Worm (Caenorhabditis elegans) whole organism, L4 larva: ENCODE results near the gene srz-62.

ENCODE experiments used
- Y105C5A.15 ChIP-seq: fragments of 200-800 bp; sonication (Bioruptor generic); IDR thresholded peaks from 2 replicates; pipeline ENCODE4 v1.3.6; 2022; ENCODE audit warnings: missing genetic modification characterization, missing compliant biosample characterization
- Y5F2A.4 ChIP-seq: fragments of 200-800 bp; sonication (Bioruptor generic); optimal IDR thresholded peaks from 2 replicates; lab custom pipeline; 2018; ENCODE audit warnings: mild to moderate bottlenecking, missing genetic modification characterization, missing compliant biosample characterization
- ZK546.5 ChIP-seq, 2 experiments: sonication (generic microtip); optimal IDR thresholded peaks; 2 replicates each; lab custom pipeline; 2017; ENCODE audit warnings: missing biosample characterization in 2 of 2, missing genetic modification characterization in 2 of 2
- aha-1 ChIP-seq: fragments of 150-350 bp; peaks from one replicate; lab custom pipeline; 2014; ENCODE audit warnings: missing biosample characterization, missing genetic modification characterization
- aly-2 ChIP-seq: sonication (generic microtip); optimal IDR thresholded peaks from 2 replicates; lab custom pipeline; 2018; ENCODE audit warnings: missing biosample characterization, missing genetic modification characterization
- ama-1 ChIP-seq: fragments of 150-350 bp; optimal IDR thresholded peaks from 2 replicates; lab custom pipeline; 2014; ENCODE audit warnings: inconsistent platforms, mixed read lengths
- ctbp-1 ChIP-seq: fragments of 200-800 bp; sonication (Bioruptor generic); IDR thresholded peaks from 2 replicates; pipeline ENCODE4 v1.3.6; 2022; ENCODE audit warnings: missing genetic modification reagents, missing genetic modification characterization, missing compliant biosample characterization
- daf-8 ChIP-seq: fragments of 200-800 bp; sonication (Bioruptor generic); IDR thresholded peaks from 2 replicates; pipeline ENCODE4 v1.3.6; 2022; ENCODE audit warnings: missing genetic modification characterization, missing compliant biosample characterization
- dmd-8 ChIP-seq: fragments of 200-800 bp; sonication (Bioruptor generic); IDR thresholded peaks from 2 replicates; pipeline ENCODE4 v1.3.6; 2022; ENCODE audit warnings: missing genetic modification characterization, missing compliant biosample characterization
- dmd-9 ChIP-seq: fragments of 200-800 bp; sonication (Bioruptor generic); IDR thresholded peaks from 2 replicates; pipeline ENCODE4 v1.3.6; 2022; ENCODE audit warnings: missing genetic modification reagents, missing genetic modification characterization, missing compliant biosample characterization
- egl-27 ChIP-seq: sonication (generic microtip); optimal IDR thresholded peaks from 3 replicates; lab custom pipeline; 2017; ENCODE audit warnings: missing biosample characterization, missing genetic modification reagents, missing genetic modification characterization
- fkh-10 ChIP-seq: fragments of 150-350 bp; optimal IDR thresholded peaks from 2 replicates; lab custom pipeline; 2014; ENCODE audit warnings: missing biosample characterization, missing genetic modification reagents, missing genetic modification characterization
- fos-1 ChIP-seq: fragments of 150-350 bp; optimal IDR thresholded peaks from 2 replicates; lab custom pipeline; 2014; ENCODE audit warnings: missing biosample characterization, missing genetic modification characterization
- lin-1 ChIP-seq: fragments of 200-800 bp; sonication (Bioruptor generic); IDR thresholded peaks from 2 replicates; pipeline ENCODE4 v1.3.6; 2022; ENCODE audit warnings: missing genetic modification reagents, missing genetic modification characterization, missing compliant biosample characterization
- lin-15B ChIP-seq: fragments of 150-350 bp; sonication (generic microtip); optimal IDR thresholded peaks from 3 replicates; lab custom pipeline; 2014; ENCODE audit warnings: missing biosample characterization, missing genetic modification characterization
- lin-29 ChIP-seq: fragments of 200-800 bp; sonication (Bioruptor generic); IDR thresholded peaks from 2 replicates; pipeline ENCODE4 v1.3.6; 2022; ENCODE audit warnings: missing genetic modification reagents, missing genetic modification characterization, missing compliant biosample characterization
- lin-38 ChIP-seq: fragments of 200-800 bp; sonication (Bioruptor generic); IDR thresholded peaks from 2 replicates; pipeline ENCODE4 v1.3.6; 2022; ENCODE audit warnings: missing genetic modification reagents, missing genetic modification characterization, missing compliant biosample characterization
- lsy-2 ChIP-seq, 2 experiments: fragments of 150-350 bp in 1 of 2; sonication (generic microtip) in 1 of 2; optimal IDR thresholded peaks; 2 replicates each; lab custom pipeline; 2014 to 2017; ENCODE audit warnings: missing biosample characterization in 2 of 2, missing genetic modification characterization in 2 of 2
- mep-1 ChIP-seq: fragments of 150-350 bp; sonication (generic microtip); optimal IDR thresholded peaks from 3 replicates; lab custom pipeline; 2014; ENCODE audit warnings: missing biosample characterization, missing genetic modification characterization
- mxl-2 ChIP-seq: fragments of 200-800 bp; sonication (Bioruptor generic); conservative IDR thresholded peaks from 2 replicates; pipeline ENCODE4 v1.3.6; 2022; ENCODE audit warnings: missing genetic modification reagents, missing genetic modification characterization, missing compliant biosample characterization
- nhr-10 ChIP-seq: fragments of 150-350 bp; optimal IDR thresholded peaks from 2 replicates; lab custom pipeline; 2014; ENCODE audit warnings: missing biosample characterization, missing genetic modification characterization
- nhr-237 ChIP-seq: sonication (generic microtip); optimal IDR thresholded peaks from 2 replicates; lab custom pipeline; 2017; ENCODE audit warnings: missing biosample characterization, missing genetic modification characterization
- nhr-41 ChIP-seq: fragments of 200-800 bp; sonication (Bioruptor generic); IDR thresholded peaks from 2 replicates; pipeline ENCODE4 v1.3.6; 2022; ENCODE audit warnings: missing genetic modification reagents, missing genetic modification characterization, missing compliant biosample characterization
- nhr-48 ChIP-seq: sonication (generic microtip); optimal IDR thresholded peaks from 2 replicates; lab custom pipeline; 2016; ENCODE audit warnings: mild to moderate bottlenecking, missing genetic modification characterization, missing compliant biosample characterization
- set-16 ChIP-seq: fragments of 200-800 bp; sonication (Bioruptor generic); IDR thresholded peaks from 2 replicates; pipeline ENCODE4 v1.3.6; 2022; ENCODE audit warnings: missing genetic modification reagents, missing genetic modification characterization, missing compliant biosample characterization
- spr-1 ChIP-seq: sonication (generic microtip); optimal IDR thresholded peaks from 2 replicates; lab custom pipeline; 2016; ENCODE audit warnings: mild to moderate bottlenecking, missing genetic modification characterization, missing compliant biosample characterization
- spr-3 ChIP-seq: fragments of 200-800 bp; sonication (Bioruptor generic); optimal IDR thresholded peaks from 2 replicates; lab custom pipeline; 2018; ENCODE audit warnings: mild to moderate bottlenecking, missing genetic modification characterization, missing compliant biosample characterization
- tra-1 ChIP-seq: fragments of 200-800 bp; sonication (Bioruptor generic); IDR thresholded peaks from 2 replicates; pipeline ENCODE4 v1.3.6; 2022; ENCODE audit warnings: missing genetic modification reagents, missing genetic modification characterization, missing compliant biosample characterization
- unc-62 ChIP-seq, 3 experiments: fragments of 150-350 bp in 1 of 3; sonication (generic microtip); optimal IDR thresholded peaks in 2 of 3; peaks in 1 of 3; 1 replicate in 1 of 3; 2 replicates in 2 of 3; lab custom pipeline; 2014 to 2017; ENCODE audit warnings: missing biosample characterization in 3 of 3, missing genetic modification characterization in 3 of 3, missing genetic modification reagents in 3 of 3, missing genotype in 1 of 3
- zip-11 ChIP-seq: fragments of 200-800 bp; sonication (Bioruptor generic); IDR thresholded peaks from 2 replicates; pipeline ENCODE4 v1.3.6; 2022; ENCODE audit warnings: missing genetic modification characterization, missing compliant biosample characterization
- ztf-7 ChIP-seq: fragments of 150-350 bp; optimal IDR thresholded peaks from 2 replicates; lab custom pipeline; 2014; ENCODE audit warnings: missing biosample characterization, missing genetic modification characterization

The srz-62 gene

DNA sequence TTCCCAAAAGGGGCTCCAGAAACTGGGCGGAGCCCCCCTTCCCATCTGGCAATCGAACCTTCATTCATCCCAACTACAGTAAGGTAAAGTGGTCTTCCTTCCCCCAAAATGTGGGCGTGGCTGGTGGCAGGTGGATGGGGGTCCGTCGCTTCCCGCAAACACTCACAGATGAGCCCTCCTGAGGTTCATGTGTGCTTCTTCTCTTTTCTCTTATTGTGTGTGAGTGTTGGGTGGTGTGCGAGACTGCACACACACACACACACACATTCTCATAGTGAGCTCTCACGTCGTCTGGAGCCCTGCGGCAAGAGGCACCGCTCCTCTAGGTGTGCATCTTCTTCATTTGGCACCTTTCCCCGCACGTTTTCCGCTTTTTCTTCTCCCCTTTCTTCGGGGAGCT is 45.7 kb upstream of the srz-62 start:
- TF ChIP-seq nhr-10 (no peak), set-16 (GFP tag; lab: Robert Waterston, UW) (peak; percentile 51), aha-1 (tag; lab: Kevin White, UChicago) (peak; percentile 88), tra-1 (GFP tag; lab: Robert Waterston, UW) (no peak), lin-1 (GFP tag; lab: Robert Waterston, UW) (no peak), Y5F2A.4 (GFP tag; lab: Kevin White, UChicago) (no peak), fkh-10 (GFP tag; lab: Kevin White, UChicago) (no peak), Y105C5A.15 (no peak), zip-11 (GFP tag; lab: Robert Waterston, UW) (no peak), unc-62 (GFP tag; optimal IDR thresholded peaks at IDR 0.05 in 1 of 2; lab: Kevin White, UChicago) (peak in 1 of 2 experiments; percentile 61), unc-62 (tag; optimal IDR thresholded peaks at IDR 0.05; lab: Kevin White, UChicago) (no peak), spr-3 (GFP tag; lab: Kevin White, UChicago) (no peak), ZK546.5 (tag; optimal IDR thresholded peaks at IDR 0.05; lab: Kevin White, UChicago) (no peak), egl-27 (tag; lab: Kevin White, UChicago) (no peak)

DNA sequence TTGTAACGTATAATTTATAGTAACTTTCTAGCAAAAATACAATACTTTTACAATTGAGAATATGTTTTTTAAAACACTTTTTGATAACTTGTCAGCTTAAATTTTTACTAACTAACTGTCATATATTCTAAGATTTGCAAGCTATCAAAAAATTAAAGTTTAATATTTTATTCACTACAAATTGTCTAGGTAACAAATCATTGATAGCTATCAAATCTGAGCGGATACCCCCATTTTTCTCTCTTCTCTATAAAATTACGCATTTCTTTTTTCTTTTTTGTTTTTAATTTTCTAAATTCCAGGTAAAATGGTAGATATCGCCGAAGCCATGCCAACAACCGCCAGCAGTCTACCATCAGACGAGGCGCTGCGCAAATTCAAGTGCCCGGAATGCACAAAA is 44.8 kb upstream of the srz-62 start, which contains the start of gene zag-1:
Gene zag-1 (plus strand): TSS at position 301 of the 400 bp plus-strand sequence.
- TF ChIP-seq mxl-2 = no peak
- peak; percentile 61 for TF ChIP-seq fos-1 (tag; lab: Kevin White, UChicago)

DNA sequence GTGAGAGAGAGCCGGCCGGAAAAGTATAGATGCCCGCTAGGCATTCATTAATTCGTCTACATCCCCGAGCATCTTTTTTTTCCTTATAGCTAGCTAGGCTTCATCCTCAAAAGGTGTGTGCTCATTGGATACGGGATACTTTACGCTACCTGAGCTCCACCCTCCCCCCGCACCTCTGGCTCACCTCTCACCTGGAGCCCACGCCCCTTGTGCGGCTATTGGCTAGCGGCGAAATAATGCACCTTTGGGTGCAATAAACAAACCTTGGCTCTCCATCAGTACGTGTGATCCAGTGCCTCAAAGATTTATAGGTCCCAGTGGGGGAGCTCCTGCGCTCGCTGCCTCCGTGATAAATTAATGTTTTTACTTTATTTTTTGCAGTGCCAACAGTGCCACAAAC is 44.1 kb upstream of the srz-62 start:
- TF ChIP-seq zip-11 (GFP tag; lab: Robert Waterston, UW) (no peak), lin-15B (tag; lab: Kevin White, UChicago) (no peak), set-16 (GFP tag; lab: Robert Waterston, UW) (peak; percentile 25; the same call in 1 of the 2 replicates), mep-1 (tag; lab: Kevin White, UChicago) (no peak), nhr-237 (tag; lab: Kevin White, UChicago) (no peak), spr-1 (tag; lab: Kevin White, UChicago) (no peak), ctbp-1 (GFP tag; lab: Robert Waterston, UW) (no peak), lin-38 (GFP tag; lab: Robert Waterston, UW) (no peak), ama-1 (lab: Kevin White, UChicago) (no peak)

DNA sequence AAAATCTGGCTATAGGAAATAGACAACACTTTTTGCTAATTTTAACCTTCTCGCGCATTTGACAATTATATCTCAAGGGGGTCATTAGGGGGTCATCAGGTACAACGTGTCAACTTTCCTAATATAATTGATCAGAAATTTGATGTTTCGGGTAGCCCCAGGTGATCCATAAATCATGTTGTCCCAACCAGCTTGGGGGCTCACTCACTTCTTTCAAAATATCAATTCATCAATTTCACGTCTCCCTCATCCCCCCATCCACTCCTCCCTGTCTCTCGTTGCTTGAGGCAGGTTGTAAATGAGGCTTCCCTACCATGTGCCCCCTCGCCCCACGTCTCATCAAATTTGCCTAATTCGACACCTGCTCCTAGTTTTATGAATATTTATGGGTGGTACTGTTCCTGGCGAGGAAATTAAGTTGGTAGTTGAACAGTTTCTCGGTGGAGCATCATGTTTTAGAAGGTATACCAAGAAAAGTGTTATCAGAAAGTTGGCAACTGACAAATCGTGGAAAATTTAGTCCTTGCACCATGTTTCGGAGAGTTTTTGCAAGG is 42.2 kb upstream of the srz-62 start:
- no peak for TF ChIP-seq dmd-8
- TF ChIP-seq unc-62 (GFP tag; optimal IDR thresholded peaks at IDR 0.05 in 1 of 2; lab: Kevin White, UChicago) = peak in 1 of 2 experiments; percentile 95
- TF ChIP-seq unc-62 (tag; optimal IDR thresholded peaks at IDR 0.05; lab: Kevin White, UChicago) = no peak

DNA sequence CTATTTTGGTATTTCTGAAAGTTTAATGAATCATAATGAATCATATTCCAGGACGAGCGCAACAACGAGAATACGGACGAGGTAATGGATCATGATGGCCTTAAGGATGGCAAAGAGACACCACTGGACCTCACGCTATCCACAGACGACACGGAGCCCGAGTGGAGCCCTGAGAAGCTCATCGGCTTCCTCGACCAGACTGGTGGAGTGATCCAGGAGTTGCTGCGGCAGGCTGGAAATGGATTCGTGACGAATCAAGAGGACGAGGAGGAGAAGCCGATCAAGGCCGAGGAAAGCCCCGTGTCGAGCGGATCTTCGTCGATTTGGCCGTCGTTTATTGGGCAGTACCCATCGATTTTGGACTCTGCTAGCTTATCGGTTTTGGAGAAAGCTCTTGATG is 40.8 kb upstream of the srz-62 start:
- TF ChIP-seq aly-2 (tag; lab: Kevin White, UChicago) (no peak), set-16 (GFP tag; lab: Robert Waterston, UW) (peak; percentile 70; the same call in 1 of the 2 replicates)

DNA sequence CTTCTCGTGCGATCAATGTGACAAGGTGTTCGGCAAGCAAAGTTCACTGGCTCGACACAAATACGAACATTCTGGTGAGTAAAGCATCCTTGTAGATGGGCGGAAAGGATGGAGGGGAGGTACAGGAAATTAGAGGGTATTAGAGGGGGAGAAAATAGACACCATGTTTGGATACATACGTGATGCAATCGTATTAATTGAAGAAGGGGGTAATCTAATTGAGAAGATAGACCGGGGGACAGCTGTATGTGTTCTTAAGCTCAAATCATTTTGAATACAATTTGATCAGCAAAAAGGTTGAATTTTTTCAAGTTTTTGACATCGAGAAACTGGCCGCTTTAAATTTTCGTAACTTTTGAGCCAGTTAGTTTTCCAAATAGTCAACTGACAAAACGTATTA is 39.9 kb upstream of the srz-62 start:
- TF ChIP-seq lin-29 (no peak), nhr-48 (no peak), ztf-7 (tag; lab: Kevin White, UChicago) (no peak), dmd-9 (no peak), dmd-8 (no peak), daf-8 (no peak), mxl-2 (no peak), nhr-41 (GFP tag; lab: Robert Waterston, UW) (no peak), lsy-2 (tag; optimal IDR thresholded peaks at IDR 0.05; lab: Kevin White, UChicago) (no peak), lin-38 (GFP tag; lab: Robert Waterston, UW) (no peak)
- TF ChIP-seq, all 104 proteins: peak for 0
